Worm (Caenorhabditis elegans): ENCODE results near the gene F19B10.2.

ce11 chrII:3716961-3717360, 41.7 kb downstream of the F19B10.2 start, which contains the start of gene fbxc-52:
- TF ChIP-seq mdl-1 (tag; optimal IDR thresholded peaks at IDR 0.05) (no peak), ceh-82 (tag; optimal IDR thresholded peaks at IDR 0.05) (no peak), fkh-10 (GFP tag; optimal IDR thresholded peaks at IDR 0.05) (no peak), nhr-77 (tag; optimal IDR thresholded peaks at IDR 0.05) (no peak), F49E8.2 (tag; optimal IDR thresholded peaks at IDR 0.05; ENCODE audit: borderline replicate concordance) (no peak), skn-1 (tag; optimal IDR thresholded peaks at IDR 0.05) (no peak), ztf-11 (tag; optimal IDR thresholded peaks at IDR 0.05) (no peak), pqm-1 (tag; optimal IDR thresholded peaks at IDR 0.05) (no peak), nhr-11 (tag; optimal IDR thresholded peaks at IDR 0.05) (no peak), zag-1 (tag; optimal IDR thresholded peaks at IDR 0.05) (no peak), ama-1 (optimal IDR thresholded peaks at IDR 0.05) (no peak), lin-13 (GFP tag; optimal IDR thresholded peaks at IDR 0.05) (no peak), lin-15B (tag; optimal IDR thresholded peaks at IDR 0.05) (no peak), madf-9 (GFP tag; conservative IDR thresholded peaks at IDR 0.05) (no peak)

All from whole organism, L4 larva.